Worm (Caenorhabditis elegans): ENCODE data around the gene snb-2.

ce11 chrV:12344845-12345244 is 863 bp downstream of the snb-2 start, which contains the start of gene F23H12.3:
- TF ChIP-seq nhr-28 (tag; optimal IDR thresholded peaks at IDR 0.05) (no peak), lir-3 (tag; optimal IDR thresholded peaks at IDR 0.05) (no peak), ceh-20 (GFP tag; IDR thresholded peaks at IDR 0.05) (no peak), skn-1 (tag; optimal IDR thresholded peaks at IDR 0.05) (no peak), ceh-82 (tag; optimal IDR thresholded peaks at IDR 0.05) (no peak), snpc-4 (tag; optimal IDR thresholded peaks at IDR 0.05) (no peak)
